Worm (Caenorhabditis elegans) whole organism, L4/young adult: ENCODE data around the gene T05A8.3.

Source experiments
- W03F9.2 ChIP-seq: fragments of 150-350 bp; optimal IDR thresholded peaks from 2 replicates; lab custom pipeline; 2014; ENCODE audit warnings: missing biosample characterization, missing genetic modification characterization
- dao-5 ChIP-seq: sonication (generic microtip); optimal IDR thresholded peaks from 2 replicates; lab custom pipeline; 2016; ENCODE audit warnings: missing genotype, missing genetic modification characterization, moderate library complexity, missing compliant biosample characterization
- him-1 ChIP-seq: sonication (generic microtip); optimal IDR thresholded peaks from 2 replicates; lab custom pipeline; 2016; ENCODE audit warnings: missing genotype, missing genetic modification reagents, missing genetic modification characterization, missing compliant biosample characterization

The T05A8.3 gene

ce11 chrII:2717335-2717734 lies at the start of gene T05A8.3:
TSS of gene T05A8.3 (minus strand) at chrII:2717435.
- TF ChIP-seq dao-5 (tag; lab: Kevin White, UChicago) (no peak), him-1 (tag; lab: Kevin White, UChicago) (no peak), W03F9.2 (tag; lab: Kevin White, UChicago) (no peak)

ce11 chrII:2766331-2766730 lies 49.1 kb upstream of the T05A8.3 start, which contains the start of gene F08D12.15:
TSS of gene F08D12.15 (plus strand) at chrII:2766631.
- TF ChIP-seq dao-5 (tag; lab: Kevin White, UChicago) (no peak), W03F9.2 (tag; lab: Kevin White, UChicago) (no peak), him-1 (tag; lab: Kevin White, UChicago) (no peak)

ce11 chrII:2764664-2765063 lies 47.4 kb upstream of the T05A8.3 start, which contains the start of gene fbxb-108:
TSS of gene fbxb-108 (plus strand) at chrII:2764964.
- TF ChIP-seq dao-5 (tag; lab: Kevin White, UChicago) (no peak), him-1 (tag; lab: Kevin White, UChicago) (no peak), W03F9.2 (tag; lab: Kevin White, UChicago) (no peak)

- TF ChIP-seq W03F9.2 (tag; lab: Kevin White, UChicago) = no peak
- TF ChIP-seq him-1 (tag; lab: Kevin White, UChicago) = no peak
Observed at ce11 chrII:2762108-2762507, 44.9 kb upstream of the T05A8.3 start, which contains the start of gene fbxb-106. TSS of gene fbxb-106 (plus strand) at chrII:2762408.

- TF ChIP-seq dao-5 (tag; lab: Kevin White, UChicago) (no peak), W03F9.2 (tag; lab: Kevin White, UChicago) (no peak), him-1 (tag; lab: Kevin White, UChicago) (no peak)
Observed at ce11 chrII:2758476-2758875, 41.2 kb upstream of the T05A8.3 start, which contains the start of gene fbxb-107. TSS of gene fbxb-107 (plus strand) at chrII:2758772.

ce11 chrII:2757954-2758353 lies 40.7 kb upstream of the T05A8.3 start, which contains the start of gene F29A7.8:
TSS of gene F29A7.8 (minus strand) at chrII:2758054.
- TF ChIP-seq him-1 (tag; lab: Kevin White, UChicago) = no peak
- TF ChIP-seq dao-5 (tag; lab: Kevin White, UChicago) = no peak
- no peak for TF ChIP-seq W03F9.2 (tag; lab: Kevin White, UChicago)

ce11 chrII:2756351-2756750 lies 39.1 kb upstream of the T05A8.3 start:
- no peak for TF ChIP-seq dao-5 (tag; lab: Kevin White, UChicago)
- TF ChIP-seq him-1 (tag; lab: Kevin White, UChicago) = no peak
- no peak for TF ChIP-seq W03F9.2 (tag; lab: Kevin White, UChicago)

- TF ChIP-seq W03F9.2 (tag; lab: Kevin White, UChicago) = no peak
- no peak for TF ChIP-seq him-1 (tag; lab: Kevin White, UChicago)
- TF ChIP-seq dao-5 (tag; lab: Kevin White, UChicago) = no peak
Observed at ce11 chrII:2754595-2754994, 37.4 kb upstream of the T05A8.3 start.

- TF ChIP-seq W03F9.2 (tag; lab: Kevin White, UChicago) (no peak), him-1 (tag; lab: Kevin White, UChicago) (no peak), dao-5 (tag; lab: Kevin White, UChicago) (no peak)
Observed at ce11 chrII:2752999-2753398, 35.8 kb upstream of the T05A8.3 start, which contains the start of gene F29A7.3. TSS of gene F29A7.3 (plus strand) at chrII:2753299.

- TF ChIP-seq W03F9.2 (tag; lab: Kevin White, UChicago) = peak; percentile 76
- no peak for TF ChIP-seq him-1 (tag; lab: Kevin White, UChicago)
Observed at ce11 chrII:2752536-2752935, 35.3 kb upstream of the T05A8.3 start, which contains the start of gene F29A7.6. TSS of gene F29A7.6 (minus strand) at chrII:2752611.

ce11 chrII:2751278-2751677 lies 34.0 kb upstream of the T05A8.3 start:
- no peak for TF ChIP-seq W03F9.2 (tag; lab: Kevin White, UChicago)

ce11 chrII:2749595-2750048 lies 32.4 kb upstream of the T05A8.3 start, which contains the start of gene F29A7.4:
TSS of gene F29A7.4 (plus strand) at chrII:2749998.
- no peak for TF ChIP-seq dao-5 (tag; lab: Kevin White, UChicago)
- no peak for TF ChIP-seq W03F9.2 (tag; lab: Kevin White, UChicago)
- no peak for TF ChIP-seq him-1 (tag; lab: Kevin White, UChicago)

ce11 chrII:2747956-2748621 lies 30.9 kb upstream of the T05A8.3 start:
- TF ChIP-seq W03F9.2 (tag; lab: Kevin White, UChicago) (no peak), him-1 (tag; lab: Kevin White, UChicago) (peak; percentile 18)

- TF ChIP-seq W03F9.2 (tag; lab: Kevin White, UChicago) = no peak
- TF ChIP-seq him-1 (tag; lab: Kevin White, UChicago) = no peak
- TF ChIP-seq dao-5 (tag; lab: Kevin White, UChicago) = no peak
Observed at ce11 chrII:2742251-2742650, 25.0 kb upstream of the T05A8.3 start, which contains the start of gene T05A8.7. TSS of gene T05A8.7 (minus strand) at chrII:2742351.
